Worm (Caenorhabditis elegans): Measurements from ENCODE around the gene T20F7.3.

ce11 chrX:16868931-16869330 lies 8.7 kb downstream of the T20F7.3 start, which contains the start of gene aakg-2:
- TF ChIP-seq snpc-1.3 (tag; optimal IDR thresholded peaks at IDR 0.05; ENCODE audit: insufficient read depth) (no peak), ama-1 (optimal IDR thresholded peaks at IDR 0.05) (no peak), ama-1 (GFP tag; optimal IDR thresholded peaks at IDR 0.05) (no peak)
